Worm (Caenorhabditis elegans) whole organism, L4/young adult: Measurements from ENCODE around the gene C50B8.6.

ENCODE experiments used
- W03F9.2 ChIP-seq: fragments of 150-350 bp; optimal IDR thresholded peaks from 2 replicates; lab custom pipeline; 2014; ENCODE audit warnings: missing biosample characterization, missing genetic modification characterization
- dao-5 ChIP-seq: sonication (generic microtip); optimal IDR thresholded peaks from 2 replicates; lab custom pipeline; 2016; ENCODE audit warnings: missing genotype, missing genetic modification characterization, moderate library complexity, missing compliant biosample characterization
- him-1 ChIP-seq: sonication (generic microtip); optimal IDR thresholded peaks from 2 replicates; lab custom pipeline; 2016; ENCODE audit warnings: missing genotype, missing genetic modification reagents, missing genetic modification characterization, missing compliant biosample characterization

DNA sequence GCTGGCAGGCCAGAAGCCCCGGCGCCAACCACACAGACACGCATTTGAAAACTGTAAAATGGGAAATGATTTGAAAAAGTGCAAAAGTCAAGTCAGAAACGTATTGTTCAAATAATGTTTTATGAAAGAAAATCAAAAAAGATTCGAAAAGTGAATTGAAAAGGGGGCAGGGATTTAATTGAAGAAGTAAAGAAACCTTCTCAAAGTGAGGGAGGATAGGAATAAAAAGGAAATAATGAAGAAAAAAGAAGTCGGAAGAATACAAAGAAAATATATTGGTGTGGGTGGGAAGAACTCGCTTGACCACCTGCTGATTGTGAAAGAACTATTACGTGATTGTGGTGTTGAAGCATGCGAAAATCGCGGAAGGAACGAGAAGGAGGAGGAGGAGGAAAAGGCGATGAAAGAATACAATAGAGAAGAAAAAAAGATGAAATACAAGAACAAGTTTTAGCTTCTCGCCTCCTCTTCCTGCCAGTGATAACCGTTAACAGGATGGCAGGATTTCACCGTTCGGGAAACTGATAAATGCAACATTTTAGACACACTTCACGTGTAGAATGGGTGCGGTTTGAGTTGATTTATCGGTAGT lies 28.0 kb downstream of the C50B8.6 start, which contains the start of gene fmo-4:
- no peak for TF ChIP-seq dao-5 (tag; lab: Kevin White, UChicago)
- no peak for TF ChIP-seq W03F9.2 (tag; lab: Kevin White, UChicago)
- TF ChIP-seq him-1 (tag; lab: Kevin White, UChicago): no peak
